Worm (Caenorhabditis elegans) whole organism, late embryonic: ENCODE data around the gene C39B5.6.

ENCODE experiments used
- C38D4.7 ChIP-seq: fragments of 200-800 bp; sonication (Bioruptor generic); optimal IDR thresholded peaks from 2 replicates; lab custom pipeline; 2018; ENCODE audit warnings: mild to moderate bottlenecking, missing genetic modification characterization, moderate library complexity, missing compliant biosample characterization
- Y22D7AL.16 ChIP-seq: sonication (generic microtip); optimal IDR thresholded peaks from 2 replicates; lab custom pipeline; 2016; ENCODE audit warnings: missing genetic modification characterization, missing compliant biosample characterization
- ama-1 ChIP-seq: fragments of 150-350 bp; optimal IDR thresholded peaks from 2 replicates; lab custom pipeline; 2014
- ceh-2 ChIP-seq: sonication (generic microtip); optimal IDR thresholded peaks from 2 replicates; lab custom pipeline; 2016; ENCODE audit warnings: missing genotype, missing genetic modification characterization, missing compliant biosample characterization
- ceh-22 ChIP-seq: sonication (generic microtip); optimal IDR thresholded peaks from 2 replicates; lab custom pipeline; 2017; ENCODE audit warnings: missing biosample characterization, missing genetic modification characterization
- ceh-30 ChIP-seq: fragments of 150-350 bp; optimal IDR thresholded peaks from 2 replicates; lab custom pipeline; 2014; ENCODE audit warnings: missing biosample characterization, missing genetic modification characterization
- ceh-34 ChIP-seq: sonication (generic microtip); optimal IDR thresholded peaks from 2 replicates; lab custom pipeline; 2016; ENCODE audit warnings: mild to moderate bottlenecking, missing genetic modification characterization, missing compliant biosample characterization
- ceh-48 ChIP-seq: sonication (generic microtip); optimal IDR thresholded peaks from 2 replicates; lab custom pipeline; 2016; ENCODE audit warnings: missing genetic modification characterization, inconsistent platforms, missing compliant biosample characterization
- ceh-9 ChIP-seq: sonication (generic microtip); optimal IDR thresholded peaks from 2 replicates; lab custom pipeline; 2016; ENCODE audit warnings: mild to moderate bottlenecking, missing genetic modification characterization, inconsistent platforms, missing compliant biosample characterization
- elt-2 ChIP-seq: sonication (generic microtip); optimal IDR thresholded peaks from 2 replicates; lab custom pipeline; 2016; ENCODE audit warnings: missing genetic modification reagents, missing genetic modification characterization, missing compliant biosample characterization
- ets-4 ChIP-seq: sonication (generic microtip); optimal IDR thresholded peaks from 2 replicates; lab custom pipeline; 2016; ENCODE audit warnings: missing genetic modification characterization, missing compliant biosample characterization
- hlh-30 ChIP-seq: sonication (generic microtip); optimal IDR thresholded peaks from 2 replicates; lab custom pipeline; 2017; ENCODE audit warnings: antibody characterized with exemption, missing genetic modification characterization, missing compliant biosample characterization; ENCODE audit not compliant: insufficient read depth
- nfya-1 ChIP-seq: sonication (generic microtip); optimal IDR thresholded peaks from 2 replicates; lab custom pipeline; 2017; ENCODE audit warnings: missing genetic modification characterization, mild to moderate bottlenecking, missing compliant biosample characterization, antibody characterized with exemption, moderate library complexity
- npax-4 ChIP-seq: sonication (generic microtip); optimal IDR thresholded peaks from 2 replicates; lab custom pipeline; 2016; ENCODE audit warnings: missing genetic modification characterization, missing compliant biosample characterization
- pag-3 ChIP-seq: sonication (generic microtip); optimal IDR thresholded peaks from 2 replicates; lab custom pipeline; 2016; ENCODE audit warnings: missing compliant biosample characterization, missing genetic modification characterization, borderline replicate concordance
- pros-1 ChIP-seq: fragments of 150-350 bp; optimal IDR thresholded peaks from 2 replicates; lab custom pipeline; 2014; ENCODE audit warnings: missing biosample characterization, missing genetic modification reagents, missing genetic modification characterization
- rnt-1 ChIP-seq: sonication (generic microtip); optimal IDR thresholded peaks from 2 replicates; lab custom pipeline; 2016; ENCODE audit warnings: missing genetic modification characterization, missing compliant biosample characterization
- sdc-2 ChIP-seq: sonication (generic microtip); optimal IDR thresholded peaks from 2 replicates; lab custom pipeline; 2016; ENCODE audit warnings: missing genotype, missing genetic modification characterization, missing compliant biosample characterization
- sox-2 ChIP-seq: fragments of 200-800 bp; sonication (Bioruptor generic); IDR thresholded peaks from 2 replicates; pipeline ENCODE4 v1.3.6; 2022; ENCODE audit warnings: missing genetic modification reagents, missing genetic modification characterization, missing compliant biosample characterization
- syd-9 ChIP-seq: sonication (generic microtip); optimal IDR thresholded peaks from 2 replicates; lab custom pipeline; 2016; ENCODE audit warnings: mild to moderate bottlenecking, missing genetic modification characterization, moderate library complexity, missing compliant biosample characterization
- unc-3 ChIP-seq, 2 experiments: fragments of 200-800 bp in 1 of 2; sonication (Bioruptor generic) in 1 of 2; sonication (generic microtip) in 1 of 2; conservative IDR thresholded peaks in 1 of 2; optimal IDR thresholded peaks in 1 of 2; 2 replicates each; pipeline versions ENCODE4 v1.3.6 to Lab custom; 2016 to 2022; ENCODE audit warnings: missing compliant biosample characterization in 2 of 2, missing genetic modification characterization in 2 of 2, missing genetic modification reagents in 1 of 2

Gene C39B5.6

ce11 chrIII:2253027-2253499 lies 55.3 kb downstream of the C39B5.6 start, which contains the start of gene fbxa-73:
fbxa-73 (plus strand) TSS chrIII:2253449.
- TF ChIP-seq elt-2 (tag; lab: Kevin White, UChicago) (peak; percentile 53), hlh-30 (tag; lab: Kevin White, UChicago) (no peak), sox-2 (GFP tag; lab: Robert Waterston, UW) (no peak)

- TF ChIP-seq ama-1 (no peak), hlh-30 (tag; lab: Kevin White, UChicago) (no peak), ceh-2 (no peak), pros-1 (tag; lab: Kevin White, UChicago) (no peak), syd-9 (no peak), ceh-30 (tag; lab: Kevin White, UChicago) (no peak), ceh-34 (tag; lab: Kevin White, UChicago) (no peak), ceh-48 (no peak), ceh-9 (tag; lab: Kevin White, UChicago) (no peak), pag-3 (tag; lab: Kevin White, UChicago) (no peak), Y22D7AL.16 (no peak), ets-4 (tag; lab: Kevin White, UChicago) (no peak), rnt-1 (tag; lab: Kevin White, UChicago) (no peak), nfya-1 (tag; lab: Kevin White, UChicago) (no peak), unc-3 (GFP tag; conservative IDR thresholded peaks at IDR 0.05; lab: Robert Waterston, UW) (no peak), unc-3 (tag; optimal IDR thresholded peaks at IDR 0.05; lab: Kevin White, UChicago) (no peak), ceh-22 (tag; lab: Kevin White, UChicago) (no peak), sdc-2 (tag; lab: Kevin White, UChicago) (no peak), C38D4.7 (GFP tag; lab: Kevin White, UChicago) (no peak), npax-4 (tag; lab: Kevin White, UChicago) (no peak)
Measured at ce11 chrIII:2255522-2255921, 57.7 kb downstream of the C39B5.6 start, which contains the start of gene fbxa-71. fbxa-71 (plus strand) TSS chrIII:2255822.
